Fruit fly (Drosophila melanogaster) whole organism, embryonic: ENCODE measurements around the gene CCKLR-17D1.
A peak's percentile ranks its signal among the peaks of the same experiment; 100 is the strongest.

Experiments
- BtbVII ChIP-seq: fragments of 200-800 bp; sonication (Bioruptor generic); optimal IDR thresholded peaks from 3 replicates; lab custom pipeline; 2017; ENCODE audit warnings: missing biosample characterization, mild to moderate bottlenecking, missing genetic modification characterization
- Bteb2 ChIP-seq: fragments of 200-800 bp; sonication (Bioruptor generic); optimal IDR thresholded peaks from 2 replicates; lab custom pipeline; 2016; ENCODE audit warnings: missing biosample characterization, missing genetic modification characterization
- CG10462 ChIP-seq: fragments of 200-800 bp; sonication (Bioruptor generic); optimal IDR thresholded peaks from 2 replicates; lab custom pipeline; 2016; ENCODE audit warnings: missing biosample characterization, missing genetic modification characterization
- CG10543 ChIP-seq: fragments of 200-800 bp; sonication (Bioruptor generic); optimal IDR thresholded peaks from 3 replicates; lab custom pipeline; 2017; ENCODE audit warnings: missing biosample characterization, mild to moderate bottlenecking, missing genetic modification characterization, moderate library complexity
- CG10654 ChIP-seq: fragments of 200-800 bp; sonication (Bioruptor generic); optimal IDR thresholded peaks from 2 replicates; lab custom pipeline; 2016; ENCODE audit warnings: missing biosample characterization, missing genetic modification characterization
- CG11504 ChIP-seq: fragments of 200-800 bp; sonication (Bioruptor generic); optimal IDR thresholded peaks from 3 replicates; lab custom pipeline; 2019; ENCODE audit warnings: missing biosample characterization, mild to moderate bottlenecking, missing genetic modification characterization, moderate library complexity
- CG13287 ChIP-seq: fragments of 200-800 bp; sonication (Bioruptor generic); IDR thresholded peaks from 2 replicates; pipeline ENCODE4 v1.3.6; 2022; ENCODE audit warnings: missing biosample characterization, missing genetic modification characterization; ENCODE audit not compliant: partially characterized antibody
- CG15011 ChIP-seq: fragments of 200-800 bp; sonication (Bioruptor generic); optimal IDR thresholded peaks from 3 replicates; lab custom pipeline; 2018; ENCODE audit warnings: missing biosample characterization, mild to moderate bottlenecking, missing genetic modification characterization
- CG15269 ChIP-seq: fragments of 200-800 bp; sonication (Bioruptor generic); optimal IDR thresholded peaks from 2 replicates; lab custom pipeline; 2018; ENCODE audit warnings: missing biosample characterization, mild to moderate bottlenecking, missing genetic modification characterization, moderate library complexity
- CG17328 ChIP-seq: fragments of 200-800 bp; sonication (Bioruptor generic); IDR thresholded peaks from 2 replicates; pipeline ENCODE4 v1.3.6; 2022; ENCODE audit warnings: missing biosample characterization, missing genetic modification characterization
- CG17385 ChIP-seq: fragments of 200-800 bp; sonication (Bioruptor generic); optimal IDR thresholded peaks from 3 replicates; lab custom pipeline; 2018; ENCODE audit warnings: missing biosample characterization, mild to moderate bottlenecking, missing genetic modification characterization
- CG17829 ChIP-seq: fragments of 200-800 bp; optimal IDR thresholded peaks from 2 replicates; lab custom pipeline; 2019; ENCODE audit warnings: missing biosample characterization, mild to moderate bottlenecking, missing genetic modification characterization, moderate library complexity
- CG18262 ChIP-seq: fragments of 200-800 bp; optimal IDR thresholded peaks from 3 replicates; lab custom pipeline; 2019; ENCODE audit warnings: missing biosample characterization, mild to moderate bottlenecking, missing genetic modification characterization, moderate library complexity
- CG30431 ChIP-seq: fragments of 200-800 bp; sonication (Bioruptor generic); optimal IDR thresholded peaks from 2 replicates; lab custom pipeline; 2017; ENCODE audit warnings: missing biosample characterization, missing genetic modification characterization
- CG3065 ChIP-seq: fragments of 200-800 bp; sonication (Bioruptor generic); optimal IDR thresholded peaks from 2 replicates; lab custom pipeline; 2016; ENCODE audit warnings: missing biosample characterization, missing genetic modification characterization
- CG31224 ChIP-seq: fragments of 200-800 bp; sonication (Bioruptor generic); IDR thresholded peaks from 2 replicates; pipeline ENCODE4 v1.3.6; 2022; ENCODE audit warnings: missing biosample characterization, missing genetic modification characterization
- CG31441 ChIP-seq: fragments of 200-800 bp; sonication (Bioruptor generic); IDR thresholded peaks from 2 replicates; pipeline ENCODE4 v1.3.6; 2022; ENCODE audit warnings: missing biosample characterization, missing genetic modification characterization
- CG34376 ChIP-seq: fragments of 200-800 bp; sonication (Bioruptor generic); optimal IDR thresholded peaks from 2 replicates; lab custom pipeline; 2018; ENCODE audit warnings: missing biosample characterization, mild to moderate bottlenecking, missing genetic modification characterization
- CG6175 ChIP-seq: fragments of 200-800 bp; sonication (Bioruptor generic); IDR thresholded peaks from 3 replicates; pipeline ENCODE4 v1.3.6; 2022; ENCODE audit warnings: missing biosample characterization, missing genetic modification characterization
- CG6683 ChIP-seq: fragments of 200-800 bp; sonication (Bioruptor generic); optimal IDR thresholded peaks from 2 replicates; lab custom pipeline; 2017; ENCODE audit warnings: missing biosample characterization, mild to moderate bottlenecking, missing genetic modification characterization, missing genetic modification reagents
- CG6813 ChIP-seq: fragments of 200-800 bp; sonication (Bioruptor generic); optimal IDR thresholded peaks from 2 replicates; lab custom pipeline; 2017; ENCODE audit warnings: missing biosample characterization, missing genetic modification characterization, mild to moderate bottlenecking, moderate library complexity, missing genetic modification reagents
- CG7556 ChIP-seq: fragments of 200-800 bp; sonication (Bioruptor generic); optimal IDR thresholded peaks from 2 replicates; lab custom pipeline; 2017; ENCODE audit warnings: missing biosample characterization, mild to moderate bottlenecking, missing genetic modification characterization
- CG7963 ChIP-seq: fragments of 200-800 bp; sonication (Bioruptor generic); IDR thresholded peaks from 3 replicates; pipeline ENCODE4 v1.3.6; 2022; ENCODE audit warnings: missing biosample characterization, missing genetic modification characterization; ENCODE audit not compliant: partially characterized antibody
- CG9437 ChIP-seq: fragments of 200-800 bp; sonication (Bioruptor generic); optimal IDR thresholded peaks from 2 replicates; lab custom pipeline; 2018; ENCODE audit warnings: missing biosample characterization, mild to moderate bottlenecking, missing genetic modification characterization
- CG9727 ChIP-seq: fragments of 200-800 bp; sonication (Bioruptor generic); optimal IDR thresholded peaks from 3 replicates; lab custom pipeline; 2017; ENCODE audit warnings: missing biosample characterization, mild to moderate bottlenecking, missing genetic modification characterization
- CHES-1-like ChIP-seq: fragments of 200-800 bp; sonication (Bioruptor generic); optimal IDR thresholded peaks from 2 replicates; lab custom pipeline; 2016; ENCODE audit warnings: missing biosample characterization, missing genetic modification characterization
- Deaf1 ChIP-seq: fragments of 200-800 bp; optimal IDR thresholded peaks from 3 replicates; lab custom pipeline; 2019; ENCODE audit warnings: missing biosample characterization, mild to moderate bottlenecking, missing genetic modification characterization, moderate library complexity
- Dip2 ChIP-seq: fragments of 200-800 bp; sonication (Bioruptor generic); IDR thresholded peaks from 2 replicates; pipeline ENCODE4 v1.3.6; 2022; ENCODE audit warnings: missing biosample characterization, missing genetic modification characterization
- Ets65A ChIP-seq: fragments of 200-800 bp; sonication (Bioruptor generic); peaks from one replicate; lab custom pipeline; 2016; ENCODE audit warnings: missing biosample characterization, missing genetic modification characterization
- HmgD ChIP-seq: fragments of 200-800 bp; sonication (Bioruptor generic); optimal IDR thresholded peaks from 3 replicates; lab custom pipeline; 2016; ENCODE audit warnings: missing biosample characterization, missing genetic modification characterization
- Med ChIP-seq: fragments of 200-800 bp; sonication (Bioruptor generic); peaks from one replicate; lab custom pipeline; 2016; ENCODE audit warnings: missing biosample characterization, missing genetic modification characterization, mild to moderate bottlenecking, inconsistent platforms, moderate library complexity
- Nf-YC ChIP-seq: fragments of 200-800 bp; optimal IDR thresholded peaks from 3 replicates; lab custom pipeline; 2019; ENCODE audit warnings: missing biosample characterization, mild to moderate bottlenecking, missing genetic modification characterization, moderate library complexity
- Pdp1 ChIP-seq, 2 experiments: fragments of 200-800 bp; sonication (Bioruptor generic); optimal IDR thresholded peaks; 3 replicates each; lab custom pipeline; 2016; ENCODE audit warnings: missing biosample characterization in 2 of 2, missing genetic modification characterization in 2 of 2, mild to moderate bottlenecking in 1 of 2, moderate library complexity in 1 of 2
- Sox100B ChIP-seq: fragments of 200-800 bp; sonication (Bioruptor generic); optimal IDR thresholded peaks from 3 replicates; lab custom pipeline; 2018; ENCODE audit warnings: missing biosample characterization, mild to moderate bottlenecking, missing genetic modification characterization
- Xbp1 ChIP-seq: fragments of 200-800 bp; sonication (Bioruptor generic); optimal IDR thresholded peaks from 3 replicates; lab custom pipeline; 2016; ENCODE audit warnings: missing biosample characterization, mild to moderate bottlenecking, missing genetic modification characterization
- Xrp1 ChIP-seq: fragments of 200-800 bp; sonication (Bioruptor generic); IDR thresholded peaks from 2 replicates; pipeline ENCODE4 v1.3.6; 2022; ENCODE audit warnings: missing biosample characterization, missing genetic modification characterization
- bab2 ChIP-seq: fragments of 200-800 bp; sonication (Bioruptor generic); optimal IDR thresholded peaks from 2 replicates; lab custom pipeline; 2016; ENCODE audit warnings: missing biosample characterization, missing genetic modification characterization
- chm ChIP-seq: fragments of 200-800 bp; sonication (Bioruptor generic); IDR thresholded peaks from 2 replicates; pipeline ENCODE4 v1.3.6; 2022; ENCODE audit warnings: missing biosample characterization, missing genetic modification characterization
- dmrt11E ChIP-seq: fragments of 200-800 bp; sonication (Bioruptor generic); optimal IDR thresholded peaks from 3 replicates; lab custom pipeline; 2018; ENCODE audit warnings: missing biosample characterization, mild to moderate bottlenecking, missing genetic modification characterization, moderate library complexity
- fu2 ChIP-seq: fragments of 200-800 bp; sonication (Bioruptor generic); optimal IDR thresholded peaks from 2 replicates; lab custom pipeline; 2016; ENCODE audit warnings: missing biosample characterization, missing genetic modification characterization
- grau ChIP-seq: fragments of 200-800 bp; optimal IDR thresholded peaks from 3 replicates; lab custom pipeline; 2019; ENCODE audit warnings: missing biosample characterization, mild to moderate bottlenecking, missing genetic modification characterization, moderate library complexity
- hb ChIP-seq: fragments of 200-800 bp; sonication (Bioruptor generic); IDR thresholded peaks from 3 replicates; pipeline ENCODE4 v1.3.6; 2022; ENCODE audit warnings: missing biosample characterization, missing genetic modification characterization; ENCODE audit not compliant: partially characterized antibody
- lola ChIP-seq, 3 experiments: fragments of >200 bp in 2 of 3; fragments of 200-800 bp in 1 of 3; sonication (Bioruptor generic) in 1 of 3; optimal IDR thresholded peaks; 2 replicates each; lab custom pipeline; 2017 to 2019; ENCODE audit warnings: missing biosample characterization in 3 of 3, missing genetic modification characterization in 3 of 3, mild to moderate bottlenecking in 1 of 3, moderate library complexity in 1 of 3
- salm ChIP-seq: fragments of 200-800 bp; sonication (Bioruptor generic); optimal IDR thresholded peaks from 2 replicates; lab custom pipeline; 2018; ENCODE audit warnings: missing biosample characterization, mild to moderate bottlenecking, missing genetic modification characterization
- scrt ChIP-seq: fragments of 200-800 bp; sonication (Bioruptor generic); optimal IDR thresholded peaks from 2 replicates; lab custom pipeline; 2018; ENCODE audit warnings: missing biosample characterization, mild to moderate bottlenecking, missing genetic modification characterization, moderate library complexity
- sens-2 ChIP-seq: fragments of 200-800 bp; sonication (Bioruptor generic); IDR thresholded peaks from 2 replicates; pipeline ENCODE4 v1.3.6; 2022; ENCODE audit warnings: missing biosample characterization, missing genetic modification characterization
- sug ChIP-seq: fragments of 200-800 bp; optimal IDR thresholded peaks from 2 replicates; lab custom pipeline; 2019; ENCODE audit warnings: missing biosample characterization, mild to moderate bottlenecking, missing genetic modification characterization, moderate library complexity
- wor ChIP-seq: fragments of 200-800 bp; sonication (Bioruptor generic); IDR thresholded peaks from 2 replicates; pipeline ENCODE4 v1.3.6; 2022; ENCODE audit warnings: missing biosample characterization, missing genetic modification characterization

The CCKLR-17D1 gene

DNA sequence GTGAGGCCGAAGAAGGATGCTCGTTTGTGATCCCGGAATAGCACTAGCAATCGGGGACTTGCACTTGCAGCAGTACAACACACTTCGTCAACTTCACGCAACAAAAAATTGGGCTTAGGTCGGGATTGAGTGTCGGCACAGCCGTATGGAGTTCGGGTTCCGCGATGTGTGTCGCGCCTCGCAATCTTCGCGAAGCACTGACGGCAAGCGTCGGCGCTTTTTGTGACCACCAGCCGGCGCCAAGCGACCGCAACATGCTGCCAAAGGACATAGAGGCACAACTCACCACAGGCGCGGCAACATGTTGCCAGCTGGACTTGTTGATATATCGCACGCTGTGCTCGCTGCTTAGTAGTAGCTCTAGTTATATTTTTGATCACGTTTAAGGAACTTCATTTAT, at the start of gene CCKLR-17D1:
TSS of gene CCKLR-17D1 (minus strand) at position 303 of the 400 bp plus-strand sequence.
- TF ChIP-seq CG6813 (GFP tag; lab: Kevin White, UChicago) (no peak), salm (no peak), HmgD (GFP tag; lab: Kevin White, UChicago) (no peak), CG13287 (GFP tag; lab: Robert Waterston, UW) (no peak), CG34376 (GFP tag; lab: Kevin White, UChicago) (no peak), chm (GFP tag; lab: Robert Waterston, UW) (no peak), wor (no peak), CG11504 (tag; lab: Kevin White, UChicago) (peak; percentile 94), scrt (GFP tag; lab: Kevin White, UChicago) (peak; percentile 26), Deaf1 (tag; lab: Kevin White, UChicago) (peak; percentile 73), fu2 (no peak)

dm6 chrX:18775839-18776538, 49.6 kb upstream of the CCKLR-17D1 start:
- TF ChIP-seq CG7556: peak; percentile 84
- TF ChIP-seq Xrp1 (GFP tag; lab: Robert Waterston, UW): peak; percentile 71
- TF ChIP-seq CG31224 (GFP tag; lab: Robert Waterston, UW): no peak
- no peak for TF ChIP-seq Dip2 (GFP tag; lab: Robert Waterston, UW)
- peak; percentile 61 for TF ChIP-seq CG15269 (tag; lab: Kevin White, UChicago)
- no peak for TF ChIP-seq Bteb2 (GFP tag; lab: Kevin White, UChicago)
- peak; percentile 0 for TF ChIP-seq bab2 (GFP tag; lab: Kevin White, UChicago)
- peak; percentile 43 for TF ChIP-seq CG10462 (GFP tag; lab: Kevin White, UChicago)
- peak; percentile 47 for TF ChIP-seq CG10654 (GFP tag; lab: Kevin White, UChicago)
- TF ChIP-seq CG15011 (GFP tag; lab: Kevin White, UChicago): no peak
- peak; percentile 88 for TF ChIP-seq CG18262 (tag; lab: Kevin White, UChicago)
- TF ChIP-seq Xbp1 (GFP tag; lab: Kevin White, UChicago): peak; percentile 58
- no peak for TF ChIP-seq CG6175 (GFP tag; lab: Robert Waterston, UW)
- peak in 1 of 2 experiments; percentile 19 for TF ChIP-seq Pdp1 (GFP tag; optimal IDR thresholded peaks at IDR 0.05; lab: Kevin White, UChicago)
- peak; percentile 79 for TF ChIP-seq Sox100B (GFP tag; lab: Kevin White, UChicago)
- no peak for TF ChIP-seq Nf-YC (tag; lab: Kevin White, UChicago)
- TF ChIP-seq CG17328: no peak
- peak; percentile 89 for TF ChIP-seq dmrt11E
- peak; percentile 72 for TF ChIP-seq grau (tag; lab: Kevin White, UChicago)
- no peak for TF ChIP-seq CG6683 (GFP tag; lab: Kevin White, UChicago)
- peak; percentile 27 for TF ChIP-seq Ets65A (GFP tag; lab: Kevin White, UChicago)
- TF ChIP-seq BtbVII: no peak
- no peak for TF ChIP-seq CG7963 (GFP tag; lab: Robert Waterston, UW)
- peak; percentile 58 for TF ChIP-seq Med (GFP tag; lab: Kevin White, UChicago)
- TF ChIP-seq sens-2: no peak
- no peak for TF ChIP-seq sug (tag; lab: Kevin White, UChicago)
- no peak for TF ChIP-seq CHES-1-like (GFP tag; lab: Kevin White, UChicago)
- peak; percentile 72 for TF ChIP-seq CG17829 (tag; lab: Kevin White, UChicago)
- TF ChIP-seq CG31441 (GFP tag; lab: Robert Waterston, UW): peak; percentile 76
- TF ChIP-seq lola (GFP tag; optimal IDR thresholded peaks at IDR 0.05; lab: Kevin White, UChicago): peak in 1 of 3 experiments; percentile 93
- peak; percentile 77 for TF ChIP-seq CG9437 (GFP tag; lab: Kevin White, UChicago)
- TF ChIP-seq CG17385: peak; percentile 66
- no peak for TF ChIP-seq CG3065 (GFP tag; lab: Kevin White, UChicago)
- TF ChIP-seq CG30431 (GFP tag; lab: Kevin White, UChicago): no peak
- peak; percentile 76 for TF ChIP-seq CG9727 (GFP tag; lab: Kevin White, UChicago)
- no peak for TF ChIP-seq CG10543
- TF ChIP-seq hb (GFP tag; lab: Robert Waterston, UW): no peak
